Fruit fly (Drosophila melanogaster) whole organism, wandering third instar larva: ENCODE measurements around the gene Tpst.
A peak's percentile ranks its signal among the peaks of the same experiment; 100 is the strongest.

Experiments
- CG32264 ChIP-seq: fragments of 200-800 bp; sonication (Bioruptor generic); optimal IDR thresholded peaks from 2 replicates; lab custom pipeline; 2016; ENCODE audit warnings: missing biosample characterization, missing genetic modification characterization
- CrebA ChIP-seq: fragments of 200-800 bp; sonication (Bioruptor generic); optimal IDR thresholded peaks from 2 replicates; lab custom pipeline; 2016; ENCODE audit warnings: missing biosample characterization, mild to moderate bottlenecking, missing genetic modification characterization, borderline replicate concordance
- Dfd ChIP-seq: fragments of >200 bp; optimal IDR thresholded peaks from 2 replicates; lab custom pipeline; 2017; ENCODE audit warnings: missing biosample characterization, missing genetic modification characterization
- Dif ChIP-seq: fragments of 200-275, 200-300 bp; sonication (Bioruptor generic); optimal IDR thresholded peaks from 2 replicates; lab custom pipeline; 2018; ENCODE audit warnings: missing biosample characterization, missing genetic modification characterization; ENCODE audit not compliant: partially characterized antibody
- GATAd ChIP-seq: sonication (Bioruptor generic); optimal IDR thresholded peaks from 2 replicates; lab custom pipeline; 2016; ENCODE audit warnings: missing biosample characterization, missing genetic modification characterization
- HLH106 ChIP-seq: fragments of 200-800 bp; optimal IDR thresholded peaks from 3 replicates; lab custom pipeline; 2019; ENCODE audit warnings: missing biosample characterization, mild to moderate bottlenecking, missing genetic modification characterization, moderate library complexity
- Hr83 ChIP-seq: fragments of 200-300 bp; sonication (Bioruptor generic); optimal IDR thresholded peaks from 2 replicates; lab custom pipeline; 2016; ENCODE audit warnings: missing biosample characterization, mild to moderate bottlenecking, missing genetic modification characterization, moderate library complexity; ENCODE audit not compliant: poor library complexity, severe bottlenecking
- Jra ChIP-seq: sonication (Bioruptor generic); optimal IDR thresholded peaks from 2 replicates; lab custom pipeline; 2016; ENCODE audit warnings: missing biosample characterization, missing genetic modification characterization
- Mio ChIP-seq: sonication (Bioruptor generic); optimal IDR thresholded peaks from 2 replicates; lab custom pipeline; 2016; ENCODE audit warnings: missing biosample characterization, missing genetic modification characterization
- N ChIP-seq: fragments of >200 bp; optimal IDR thresholded peaks from 2 replicates; lab custom pipeline; 2018; ENCODE audit warnings: missing biosample characterization, missing external identifiers, missing genetic modification characterization
- OdsH ChIP-seq: fragments of 200-800 bp; sonication (Bioruptor generic); optimal IDR thresholded peaks from 2 replicates; lab custom pipeline; 2016; ENCODE audit warnings: missing biosample characterization, mild to moderate bottlenecking, missing genetic modification characterization
- Sp1 ChIP-seq: fragments of 200-800 bp; sonication (Bioruptor generic); optimal IDR thresholded peaks from 3 replicates; lab custom pipeline; 2019; ENCODE audit warnings: missing biosample characterization, mild to moderate bottlenecking, missing genetic modification characterization, moderate library complexity
- Vsx2 ChIP-seq: fragments of 200-300, 225-300 bp; sonication (Bioruptor generic); optimal IDR thresholded peaks from 2 replicates; lab custom pipeline; 2018; ENCODE audit warnings: missing biosample characterization, missing genetic modification characterization; ENCODE audit not compliant: partially characterized antibody
- brk ChIP-seq: fragments of 200-800 bp; sonication (Bioruptor generic); optimal IDR thresholded peaks from 2 replicates; lab custom pipeline; 2016; ENCODE audit warnings: missing biosample characterization, mild to moderate bottlenecking, missing genetic modification characterization
- dl ChIP-seq, 2 experiments: fragments of 175-275, 200-275 bp in 1 of 2; fragments of 200-275 bp in 1 of 2; sonication (Bioruptor generic); optimal IDR thresholded peaks; lab custom pipeline; 2018; ENCODE audit warnings: mild to moderate bottlenecking in 2 of 2, missing biosample characterization in 2 of 2, missing genetic modification characterization in 2 of 2, moderate library complexity in 2 of 2; ENCODE audit not compliant: partially characterized antibody in 2 of 2, insufficient read depth in 1 of 2
- dmrt93B ChIP-seq: fragments of 200-800 bp; sonication (Bioruptor generic); optimal IDR thresholded peaks from 2 replicates; lab custom pipeline; 2018; ENCODE audit warnings: missing biosample characterization, mild to moderate bottlenecking, missing genetic modification characterization
- ey ChIP-seq: fragments of 200-800 bp; sonication (Bioruptor generic); optimal IDR thresholded peaks from 2 replicates; lab custom pipeline; 2016; ENCODE audit warnings: missing biosample characterization, missing genetic modification characterization
- foxo ChIP-seq, 2 experiments: fragments of 200-800 bp; sonication (Bioruptor generic); optimal IDR thresholded peaks; 2 replicates in 1 of 2; 3 replicates in 1 of 2; lab custom pipeline; 2016 to 2017; ENCODE audit warnings: missing biosample characterization in 2 of 2, missing genetic modification characterization in 2 of 2
- fru ChIP-seq: fragments of 200-800 bp; sonication (Bioruptor generic); optimal IDR thresholded peaks from 3 replicates; lab custom pipeline; 2016; ENCODE audit warnings: missing biosample characterization, mild to moderate bottlenecking, missing genetic modification characterization
- h ChIP-seq: fragments of 200-800 bp; sonication (Bioruptor generic); optimal IDR thresholded peaks from 3 replicates; lab custom pipeline; 2016; ENCODE audit warnings: missing biosample characterization, mild to moderate bottlenecking, missing genetic modification characterization
- jim ChIP-seq: fragments of 175-275, 200-325 bp; sonication (Bioruptor generic); optimal IDR thresholded peaks from 2 replicates; lab custom pipeline; 2016; ENCODE audit warnings: missing biosample characterization, mild to moderate bottlenecking, missing genetic modification characterization
- lola ChIP-seq: fragments of >200 bp; optimal IDR thresholded peaks from 2 replicates; lab custom pipeline; 2017; ENCODE audit warnings: missing biosample characterization, missing genetic modification characterization
- pan ChIP-seq: fragments of >200 bp; optimal IDR thresholded peaks from 2 replicates; lab custom pipeline; 2017
- psq ChIP-seq: fragments of 200-800 bp; sonication (Bioruptor generic); optimal IDR thresholded peaks from 3 replicates; lab custom pipeline; 2017; ENCODE audit warnings: missing biosample characterization, mild to moderate bottlenecking, missing genetic modification characterization, moderate library complexity
- rgr ChIP-seq: fragments of 200-800 bp; sonication (Bioruptor generic); optimal IDR thresholded peaks from 3 replicates; lab custom pipeline; 2016; ENCODE audit warnings: missing biosample characterization, mild to moderate bottlenecking, missing genetic modification characterization
- usp ChIP-seq: fragments of >200 bp; optimal IDR thresholded peaks from 2 replicates; lab custom pipeline; 2017; ENCODE audit warnings: missing biosample characterization, missing genetic modification characterization
- woc ChIP-seq: sonication (Bioruptor generic); optimal IDR thresholded peaks from 2 replicates; lab custom pipeline; 2016; ENCODE audit warnings: missing biosample characterization, mild to moderate bottlenecking, missing genetic modification characterization

The Tpst gene

DNA sequence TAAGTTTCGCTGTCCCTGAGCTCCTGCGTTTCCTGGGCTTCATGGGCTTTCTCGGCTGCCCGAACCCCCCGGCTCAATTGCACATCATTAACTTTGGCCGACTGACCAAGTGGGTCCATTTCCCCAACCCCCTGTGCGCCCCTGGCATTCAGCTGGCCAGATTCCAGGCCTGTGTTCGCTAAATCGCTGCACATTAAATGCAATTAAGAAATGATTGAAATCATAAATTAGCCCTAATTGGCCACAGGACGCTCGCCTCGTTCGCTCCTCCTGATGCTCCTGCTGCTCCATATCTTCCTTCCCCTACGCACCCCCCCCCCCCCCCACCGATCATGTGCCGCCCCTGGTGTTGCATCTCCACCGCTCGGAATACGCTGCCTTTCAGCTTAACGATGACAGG is 21.5 kb upstream of the Tpst start:
- peak; percentile 76 for TF ChIP-seq Vsx2 (GFP tag; lab: Kevin White, UChicago)
- no peak for TF ChIP-seq Jra (GFP tag; lab: Kevin White, UChicago)
- no peak for TF ChIP-seq jim (GFP tag; lab: Kevin White, UChicago)

DNA sequence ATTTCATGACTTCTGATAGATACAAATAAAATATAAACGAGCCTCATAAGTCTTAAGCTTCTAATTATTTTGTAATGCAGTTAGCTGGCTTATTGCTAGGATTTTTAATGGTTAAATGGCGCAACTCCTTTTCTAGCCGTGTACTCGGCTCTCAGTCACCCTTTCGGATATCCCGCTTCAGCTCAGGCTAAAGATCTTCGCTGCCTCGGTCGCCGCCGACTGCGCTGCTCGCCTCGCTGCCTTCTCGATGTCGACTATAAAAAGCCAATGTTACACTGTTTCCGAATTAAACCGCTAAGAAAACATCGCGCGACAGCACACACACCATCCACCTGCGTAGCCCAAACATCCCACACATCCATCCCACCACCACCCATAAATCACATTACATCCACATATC is 20.3 kb upstream of the Tpst start, which contains the start of gene Cpr12A:
Gene Cpr12A (plus strand): TSS at position 301 of the 400 bp plus-strand sequence.
- TF ChIP-seq Dfd (GFP tag; lab: Kevin White, UChicago) (no peak), Sp1 (GFP tag; lab: Kevin White, UChicago) (peak; percentile 24), HLH106 (tag; lab: Kevin White, UChicago) (peak; percentile 41), dmrt93B (GFP tag; lab: Kevin White, UChicago) (no peak), OdsH (GFP tag; lab: Kevin White, UChicago) (peak; percentile 12), foxo (GFP tag; optimal IDR thresholded peaks at IDR 0.05; lab: Kevin White, UChicago) (peak in 1 of 2 experiments; percentile 46), ey (GFP tag; lab: Kevin White, UChicago) (peak; percentile 11), rgr (peak; percentile 49), Mio (GFP tag; lab: Kevin White, UChicago) (no peak), h (peak; percentile 34), fru (GFP tag; lab: Kevin White, UChicago) (peak; percentile 18), Jra (GFP tag; lab: Kevin White, UChicago) (no peak), psq (GFP tag; lab: Kevin White, UChicago) (peak; percentile 23)

DNA sequence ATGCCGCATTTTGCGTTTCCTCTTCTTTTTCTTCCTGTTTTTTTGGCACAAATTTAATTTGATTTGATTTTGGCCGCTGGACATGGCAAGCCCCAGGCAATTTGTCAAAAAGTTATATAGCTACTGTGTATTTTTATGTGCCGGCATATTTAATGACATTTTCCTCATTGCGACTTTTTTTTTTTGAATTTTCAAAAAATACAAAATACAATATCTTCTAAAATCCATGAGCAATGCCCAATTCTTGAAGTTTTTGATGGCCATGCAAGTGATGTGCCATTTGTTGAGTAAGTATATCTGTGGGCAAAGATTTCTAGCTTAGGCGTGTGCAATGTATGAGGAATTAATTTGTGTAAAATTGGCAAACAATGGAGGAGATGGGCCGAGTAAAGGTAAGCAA is 7.9 kb upstream of the Tpst start, which contains the start of gene CG11816:
Gene CG11816 (minus strand): TSS at position 101 of the 400 bp plus-strand sequence.
- no peak for TF ChIP-seq Dfd (GFP tag; lab: Kevin White, UChicago)
- TF ChIP-seq Jra (GFP tag; lab: Kevin White, UChicago): no peak
- TF ChIP-seq usp (GFP tag; lab: Kevin White, UChicago): no peak
- TF ChIP-seq OdsH (GFP tag; lab: Kevin White, UChicago): no peak
- no peak for TF ChIP-seq psq (GFP tag; lab: Kevin White, UChicago)
- TF ChIP-seq woc (GFP tag; lab: Kevin White, UChicago): no peak
- no peak for TF ChIP-seq foxo (GFP tag; optimal IDR thresholded peaks at IDR 0.05; lab: Kevin White, UChicago)

DNA sequence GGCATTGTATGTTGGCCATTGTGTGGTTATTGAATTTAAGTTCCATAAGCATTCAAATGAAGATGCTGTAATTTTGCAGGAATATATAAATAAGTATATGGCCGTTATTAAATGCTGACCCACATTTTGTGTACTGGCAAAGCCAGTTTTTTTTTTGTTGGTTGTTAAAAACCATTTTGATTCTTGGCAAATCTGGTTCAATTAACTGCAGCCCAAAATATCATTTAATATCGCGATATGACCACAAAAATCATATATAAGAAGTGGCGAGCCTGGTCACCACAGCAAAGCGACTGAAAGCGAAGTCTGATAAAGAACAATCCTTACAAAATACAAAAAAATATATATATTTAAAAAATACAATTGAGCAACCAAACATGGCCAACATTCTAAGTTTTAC is 7.5 kb upstream of the Tpst start, which contains the start of gene CG32631:
Gene CG32631 (plus strand): TSS at position 301 of the 400 bp plus-strand sequence.
- TF ChIP-seq HLH106 (tag; lab: Kevin White, UChicago): no peak
- no peak for TF ChIP-seq CrebA (GFP tag; lab: Kevin White, UChicago)
- no peak for TF ChIP-seq Sp1 (GFP tag; lab: Kevin White, UChicago)
- no peak for TF ChIP-seq brk
- no peak for TF ChIP-seq woc (GFP tag; lab: Kevin White, UChicago)
- TF ChIP-seq GATAd: no peak
- TF ChIP-seq fru (GFP tag; lab: Kevin White, UChicago): no peak
- TF ChIP-seq OdsH (GFP tag; lab: Kevin White, UChicago): no peak
- no peak for TF ChIP-seq Jra (GFP tag; lab: Kevin White, UChicago)
- TF ChIP-seq dmrt93B (GFP tag; lab: Kevin White, UChicago): no peak
- TF ChIP-seq usp (GFP tag; lab: Kevin White, UChicago): no peak
- no peak for TF ChIP-seq dl (GFP tag; optimal IDR thresholded peaks at IDR 0.05; lab: Kevin White, UChicago; ENCODE audit: insufficient read depth in 1 of 2, partially characterized antibody in 2 of 2)
- no peak for TF ChIP-seq pan (lab: Kevin White, UChicago)
- TF ChIP-seq N (GFP tag; lab: Kevin White, UChicago): no peak
- no peak for TF ChIP-seq Dif (GFP tag; lab: Kevin White, UChicago)
- TF ChIP-seq, all 38 proteins: peak for 0

DNA sequence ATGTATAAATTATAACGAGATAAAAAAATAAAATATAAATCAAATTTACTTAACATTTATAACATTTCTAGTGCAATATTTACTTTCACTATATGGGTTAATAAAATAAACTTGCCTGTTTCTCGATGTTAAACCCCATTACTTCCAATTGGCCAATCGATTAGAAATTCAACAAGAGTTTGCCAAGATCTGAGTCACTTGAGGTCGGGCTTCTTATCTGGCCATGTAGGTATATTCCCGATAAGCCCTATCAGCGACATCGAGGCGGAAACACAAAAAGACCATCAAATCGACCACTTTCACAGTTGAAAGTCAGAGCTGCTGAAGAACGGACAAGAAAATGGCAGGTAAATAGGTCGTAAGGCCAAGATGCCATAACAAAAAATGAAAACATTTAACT is 2.3 kb upstream of the Tpst start, which contains the start of gene CG32633:
Gene CG32633 (plus strand): TSS at position 301 of the 400 bp plus-strand sequence.
- TF ChIP-seq lola (GFP tag; lab: Kevin White, UChicago): no peak
- peak; percentile 33 for TF ChIP-seq fru (GFP tag; lab: Kevin White, UChicago)
- no peak for TF ChIP-seq CG32264 (GFP tag; lab: Kevin White, UChicago)
- TF ChIP-seq Hr83 (GFP tag; lab: Kevin White, UChicago): no peak
- no peak for TF ChIP-seq N (GFP tag; lab: Kevin White, UChicago)
- TF ChIP-seq rgr: no peak
- TF ChIP-seq Dfd (GFP tag; lab: Kevin White, UChicago): no peak
